Worm (Caenorhabditis elegans): Measurements from ENCODE around the gene Y48G9A.7.
"Not testable (repeated sequence)": the region's sequence is repeated elsewhere in the genome, so short reads cannot be mapped to it uniquely, and the experiment has no call there.

ce11 chrIII:2082519-2082918 lies 27.8 kb upstream of the Y48G9A.7 start, which contains the start of gene cpt-3:
- TF ChIP-seq ztf-11 (tag; optimal IDR thresholded peaks at IDR 0.05); aly-2 (tag; optimal IDR thresholded peaks at IDR 0.05); zag-1 (tag; optimal IDR thresholded peaks at IDR 0.05); R02D3.7 (tag; optimal IDR thresholded peaks at IDR 0.05); egl-27 (tag; optimal IDR thresholded peaks at IDR 0.05); nhr-28 (tag; optimal IDR thresholded peaks at IDR 0.05); nhr-77 (tag; optimal IDR thresholded peaks at IDR 0.05); fos-1 (tag; optimal IDR thresholded peaks at IDR 0.05); elt-3 (tag; optimal IDR thresholded peaks at IDR 0.05); fkh-10 (GFP tag; optimal IDR thresholded peaks at IDR 0.05); nhr-237 (tag; optimal IDR thresholded peaks at IDR 0.05); fkh-2 (tag; optimal IDR thresholded peaks at IDR 0.05): not testable (repeated sequence)

All from whole organism, L3 larva.